Worm (Caenorhabditis elegans) whole organism, L2 larva: ENCODE measurements around the gene K09A9.6.

Experiments
- ZK546.5 ChIP-seq: sonication (generic microtip); optimal IDR thresholded peaks from 2 replicates; lab custom pipeline; 2017; ENCODE audit warnings: missing biosample characterization, missing genetic modification characterization
- aly-2 ChIP-seq: fragments of 150-350 bp; optimal IDR thresholded peaks from 2 replicates; lab custom pipeline; 2014; ENCODE audit warnings: missing biosample characterization, missing genetic modification characterization
- mbf-1 ChIP-seq: sonication (generic microtip); optimal IDR thresholded peaks from 2 replicates; lab custom pipeline; 2017; ENCODE audit warnings: missing biosample characterization, missing genetic modification characterization
- nhr-12 ChIP-seq: fragments of 150-350 bp; optimal IDR thresholded peaks from 2 replicates; lab custom pipeline; 2014; ENCODE audit warnings: missing biosample characterization, missing genetic modification characterization
- nhr-77 ChIP-seq: fragments of 150-350 bp; optimal IDR thresholded peaks from 2 replicates; lab custom pipeline; 2014; ENCODE audit warnings: missing biosample characterization, missing genetic modification characterization
- sma-9 ChIP-seq, 2 experiments: fragments of 150-350 bp in 1 of 2; sonication (generic microtip) in 1 of 2; optimal IDR thresholded peaks; 2 replicates each; lab custom pipeline; 2014 to 2016; ENCODE audit warnings: missing genetic modification characterization in 2 of 2, mild to moderate bottlenecking in 1 of 2, missing biosample characterization in 1 of 2, missing compliant biosample characterization in 1 of 2, missing genetic modification reagents in 1 of 2, moderate library complexity in 1 of 2
- unc-62 ChIP-seq: fragments of 150-350 bp; optimal IDR thresholded peaks from 2 replicates; lab custom pipeline; 2014; ENCODE audit warnings: missing biosample characterization, missing genetic modification reagents, missing genetic modification characterization

- TF ChIP-seq aly-2: no peak
- TF ChIP-seq nhr-77 (tag; lab: Kevin White, UChicago): no peak
- no peak for TF ChIP-seq ZK546.5 (tag; lab: Kevin White, UChicago)
- no peak for TF ChIP-seq nhr-12 (tag; lab: Kevin White, UChicago)
- no peak for TF ChIP-seq mbf-1 (tag; lab: Kevin White, UChicago)
- peak; percentile 38 for TF ChIP-seq sma-9 (GFP tag; optimal IDR thresholded peaks at IDR 0.05; lab: Kevin White, UChicago)
- TF ChIP-seq sma-9 (tag; optimal IDR thresholded peaks at IDR 0.05; lab: Kevin White, UChicago): no peak
- no peak for TF ChIP-seq unc-62 (GFP tag; lab: Kevin White, UChicago)
These were observed 45.0 kb downstream of the K09A9.6 start for ce11 chrX:15622041-15622440.
